Fruit fly (Drosophila melanogaster) S2 (cell line): ENCODE measurements around the gene RabX5.

ENCODE experiments used
- CG8478 ChIP-seq: fragments of >200 bp; optimal IDR thresholded peaks from 2 replicates; lab custom pipeline; 2018
- CTCF ChIP-seq, 2 experiments: fragments of >200 bp; optimal IDR thresholded peaks; 2 replicates each; lab custom pipeline; 2018

DNA sequence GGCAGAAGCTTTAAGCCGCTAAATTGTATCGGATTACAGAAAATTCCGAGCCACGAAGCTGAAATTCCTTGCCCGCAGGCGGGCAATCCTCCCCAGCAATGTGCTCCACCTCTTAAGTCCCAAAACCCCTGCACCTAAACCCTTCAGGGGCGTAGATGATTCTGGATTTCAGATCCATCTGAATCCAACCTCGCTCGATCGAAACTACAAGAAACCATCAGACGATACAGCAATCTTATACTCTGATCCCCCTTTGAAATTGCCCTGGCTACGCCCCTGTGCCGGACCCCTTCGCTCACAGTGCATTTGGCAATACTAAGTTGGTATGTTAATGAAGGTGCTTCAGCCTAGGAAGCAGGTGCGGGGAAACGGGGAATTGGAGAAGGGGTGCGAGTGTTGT lies 13.2 kb upstream of the RabX5 start:
- no peak for TF ChIP-seq CG8478 (lab: Kevin White, UChicago)
- TF ChIP-seq CTCF (optimal IDR thresholded peaks at IDR 0.05; lab: Kevin White, UChicago), result no peak
